Fruit fly (Drosophila melanogaster): ENCODE data around the gene sofe.

Gene sofe

dm6 chrX:10905047-10905446 lies 47.8 kb upstream of the sofe start (continued):
- TF ChIP-seq esg (GFP tag; conservative IDR thresholded peaks at IDR 0.05) (peak; percentile 71), vnd (GFP tag; IDR thresholded peaks at IDR 0.05; ENCODE audit: partially characterized antibody) (no peak), exex (tag; optimal IDR thresholded peaks at IDR 0.05) (no peak), CG11504 (tag; optimal IDR thresholded peaks at IDR 0.05) (peak; percentile 82), CG17912 (GFP tag; optimal IDR thresholded peaks at IDR 0.05) (no peak), gsb-n (tag; optimal IDR thresholded peaks at IDR 0.05) (peak; percentile 59), kni (GFP tag; optimal IDR thresholded peaks at IDR 0.05) (no peak), CG31365 (tag; optimal IDR thresholded peaks at IDR 0.05) (no peak), CG10147 (GFP tag; optimal IDR thresholded peaks at IDR 0.05) (peak; percentile 46), h (optimal IDR thresholded peaks at IDR 0.05) (no peak), ken (GFP tag; IDR thresholded peaks at IDR 0.05) (0 out of 3 replicates have a peak, but pooled peaks have one; percentile 51), gcm (GFP tag; optimal IDR thresholded peaks at IDR 0.05) (peak; percentile 49), gfzf (GFP tag; optimal IDR thresholded peaks at IDR 0.05) (no peak), dan (GFP tag; IDR thresholded peaks at IDR 0.05) (no peak), CG17802 (tag; optimal IDR thresholded peaks at IDR 0.05) (peak; percentile 19), schlank (tag; optimal IDR thresholded peaks at IDR 0.05) (no peak), stwl (tag; optimal IDR thresholded peaks at IDR 0.05) (no peak), bigmax (GFP tag; optimal IDR thresholded peaks at IDR 0.05) (no peak), CG14965 (GFP tag; optimal IDR thresholded peaks at IDR 0.05; ENCODE audit: borderline replicate concordance) (peak; percentile 36), Rx (GFP tag; IDR thresholded peaks at IDR 0.05) (no peak), fd3F (GFP tag; optimal IDR thresholded peaks at IDR 0.05) (peak; percentile 16), mam (GFP tag; optimal IDR thresholded peaks at IDR 0.05) (peak; percentile 12), CG16863 (GFP tag; optimal IDR thresholded peaks at IDR 0.05) (peak; percentile 58), CG33213 (GFP tag; optimal IDR thresholded peaks at IDR 0.05) (no peak), Stat92E (GFP tag; optimal IDR thresholded peaks at IDR 0.05) (no peak), CG6683 (GFP tag; optimal IDR thresholded peaks at IDR 0.05) (no peak), peb (GFP tag; IDR thresholded peaks at IDR 0.05) (0 out of 2 replicates have a peak, but pooled peaks have one; percentile 35), Sry-β (GFP tag; optimal IDR thresholded peaks at IDR 0.05) (no peak), ranshi (GFP tag; IDR thresholded peaks at IDR 0.05) (peak; percentile 41; the same call in 1 of the 2 replicates), CG4854 (GFP tag; optimal IDR thresholded peaks at IDR 0.05) (peak; percentile 15), pum (GFP tag; optimal IDR thresholded peaks at IDR 0.05) (peak; percentile 44), kay (GFP tag; optimal IDR thresholded peaks at IDR 0.05) (peak; percentile 52), tin (GFP tag; optimal IDR thresholded peaks at IDR 0.05) (peak; percentile 30), mld (GFP tag; IDR thresholded peaks at IDR 0.05; ENCODE audit: partially characterized antibody) (no peak), CG12155 (GFP tag; optimal IDR thresholded peaks at IDR 0.05) (peak; percentile 16), CG18476 (GFP tag; optimal IDR thresholded peaks at IDR 0.05) (peak; percentile 51), onecut (GFP tag; IDR thresholded peaks at IDR 0.05) (peak; percentile 20; the same call in 1 of the 2 replicates), trh (GFP tag; optimal IDR thresholded peaks at IDR 0.05) (no peak), ara (GFP tag; IDR thresholded peaks at IDR 0.05) (peak; percentile 57), CG12659 (GFP tag; optimal IDR thresholded peaks at IDR 0.05) (peak; percentile 56), BEAF-32 (GFP tag; optimal IDR thresholded peaks at IDR 0.05) (no peak), CG8281 (tag; optimal IDR thresholded peaks at IDR 0.05) (peak; percentile 14), sob (GFP tag; IDR thresholded peaks at IDR 0.05) (peak; percentile 15; the same call in 1 of the 2 replicates), bcd (GFP tag; optimal IDR thresholded peaks at IDR 0.05) (peak; percentile 67), Abd-B (GFP tag; optimal IDR thresholded peaks at IDR 0.05) (peak; percentile 45), Meics (GFP tag; optimal IDR thresholded peaks at IDR 0.05) (peak; percentile 49), E2f2 (GFP tag; IDR thresholded peaks at IDR 0.05) (peak; percentile 33; the same call in 1 of the 2 replicates), Xbp1 (GFP tag; optimal IDR thresholded peaks at IDR 0.05) (peak; percentile 54), Sox102F (GFP tag; optimal IDR thresholded peaks at IDR 0.05) (peak; percentile 75), CG15514 (GFP tag; optimal IDR thresholded peaks at IDR 0.05) (peak; percentile 18)
